Fruit fly (Drosophila melanogaster) whole organism, embryonic: Measurements from ENCODE around the gene Cyp4ac1.

ENCODE experiments used
- Antp ChIP-seq: fragments of 200-800 bp; sonication (Bioruptor generic); optimal IDR thresholded peaks from 3 replicates; lab custom pipeline; 2016; ENCODE audit warnings: missing biosample characterization, missing genetic modification characterization
- CG10366 ChIP-seq: fragments of 200-800 bp; sonication (Bioruptor generic); IDR thresholded peaks from 2 replicates; pipeline ENCODE4 v1.3.6; 2022; ENCODE audit warnings: missing biosample characterization, missing genetic modification characterization
- CG10979 ChIP-seq: fragments of 200-800 bp; sonication (Bioruptor generic); optimal IDR thresholded peaks from 2 replicates; lab custom pipeline; 2018; ENCODE audit warnings: missing biosample characterization, mild to moderate bottlenecking, missing genetic modification characterization, moderate library complexity
- CG11504 ChIP-seq: fragments of 200-800 bp; sonication (Bioruptor generic); optimal IDR thresholded peaks from 3 replicates; lab custom pipeline; 2019; ENCODE audit warnings: missing biosample characterization, mild to moderate bottlenecking, missing genetic modification characterization, moderate library complexity
- CG1233 ChIP-seq: fragments of 200-800 bp; sonication (Bioruptor generic); optimal IDR thresholded peaks from 4 replicates; lab custom pipeline; 2018; ENCODE audit warnings: missing biosample characterization, mild to moderate bottlenecking, missing genetic modification characterization
- CG12391 ChIP-seq: fragments of 200-800 bp; sonication (Bioruptor generic); optimal IDR thresholded peaks from 3 replicates; lab custom pipeline; 2018; ENCODE audit warnings: missing biosample characterization, mild to moderate bottlenecking, missing genetic modification characterization, moderate library complexity
- CG12659 ChIP-seq: fragments of 200-800 bp; sonication (Bioruptor generic); optimal IDR thresholded peaks from 3 replicates; lab custom pipeline; 2017; ENCODE audit warnings: mild to moderate bottlenecking, missing biosample characterization, missing genetic modification reagents, missing genetic modification characterization
- CG13624 ChIP-seq: fragments of 200-800 bp; sonication (Bioruptor generic); optimal IDR thresholded peaks from 2 replicates; lab custom pipeline; 2016; ENCODE audit warnings: missing biosample characterization, missing genetic modification characterization
- CG13894 ChIP-seq: fragments of 200-800 bp; sonication (Bioruptor generic); optimal IDR thresholded peaks from 3 replicates; lab custom pipeline; 2018; ENCODE audit warnings: missing biosample characterization, mild to moderate bottlenecking, missing genetic modification characterization, moderate library complexity
- CG14965 ChIP-seq: fragments of 200-800 bp; sonication (Bioruptor generic); optimal IDR thresholded peaks from 2 replicates; lab custom pipeline; 2016; ENCODE audit warnings: missing biosample characterization, missing genetic modification characterization, borderline replicate concordance
- CG1603 ChIP-seq: fragments of 200-800 bp; sonication (Bioruptor generic); optimal IDR thresholded peaks from 2 replicates; lab custom pipeline; 2019; ENCODE audit warnings: missing biosample characterization, mild to moderate bottlenecking, missing genetic modification characterization, moderate library complexity
- CG17385 ChIP-seq: fragments of 200-800 bp; sonication (Bioruptor generic); optimal IDR thresholded peaks from 3 replicates; lab custom pipeline; 2018; ENCODE audit warnings: missing biosample characterization, mild to moderate bottlenecking, missing genetic modification characterization
- CG2202 ChIP-seq: fragments of 200-800 bp; sonication (Bioruptor generic); optimal IDR thresholded peaks from 2 replicates; lab custom pipeline; 2018; ENCODE audit warnings: missing biosample characterization, mild to moderate bottlenecking, missing genetic modification characterization
- CG3163 ChIP-seq: fragments of 200-800 bp; sonication (Bioruptor generic); optimal IDR thresholded peaks from 3 replicates; lab custom pipeline; 2016; ENCODE audit warnings: missing biosample characterization, missing genetic modification characterization
- CG5180 ChIP-seq: fragments of 200-800 bp; sonication (Bioruptor generic); optimal IDR thresholded peaks from 3 replicates; lab custom pipeline; 2017; ENCODE audit warnings: missing biosample characterization, missing genetic modification characterization, mild to moderate bottlenecking, moderate library complexity, missing genetic modification reagents
- CG6765 ChIP-seq: fragments of 200-800 bp; sonication (Bioruptor generic); optimal IDR thresholded peaks from 3 replicates; lab custom pipeline; 2017; ENCODE audit warnings: missing biosample characterization, mild to moderate bottlenecking, missing genetic modification characterization
- CG7786 ChIP-seq: fragments of 200-800 bp; sonication (Bioruptor generic); optimal IDR thresholded peaks from 2 replicates; lab custom pipeline; 2016; ENCODE audit warnings: missing biosample characterization, missing genetic modification characterization
- CG7839 ChIP-seq: fragments of 200-800 bp; sonication (Bioruptor generic); optimal IDR thresholded peaks from 3 replicates; lab custom pipeline; 2018; ENCODE audit warnings: missing biosample characterization, mild to moderate bottlenecking, missing genetic modification characterization, moderate library complexity
- CG8089 ChIP-seq: fragments of 200-800 bp; sonication (Bioruptor generic); optimal IDR thresholded peaks from 3 replicates; lab custom pipeline; 2016; ENCODE audit warnings: missing biosample characterization, missing genetic modification characterization
- Dfd ChIP-seq, 2 experiments: fragments of >200 bp; optimal IDR thresholded peaks; 2 replicates each; lab custom pipeline; 2017; ENCODE audit warnings: missing biosample characterization in 2 of 2, missing genetic modification characterization in 2 of 2
- Drgx ChIP-seq: fragments of 200-800 bp; sonication (Bioruptor generic); IDR thresholded peaks from 2 replicates; pipeline ENCODE4 v1.3.6; 2022; ENCODE audit warnings: missing biosample characterization, missing genetic modification characterization
- Ets65A ChIP-seq: fragments of 200-800 bp; sonication (Bioruptor generic); peaks from one replicate; lab custom pipeline; 2016; ENCODE audit warnings: missing biosample characterization, missing genetic modification characterization
- Hmr ChIP-seq: fragments of 200-800 bp; sonication (Bioruptor generic); optimal IDR thresholded peaks from 3 replicates; lab custom pipeline; 2017; ENCODE audit warnings: mild to moderate bottlenecking, missing biosample characterization, missing genetic modification reagents, missing genetic modification characterization
- Lhr ChIP-seq: fragments of 200-800 bp; sonication (Bioruptor generic); optimal IDR thresholded peaks from 3 replicates; lab custom pipeline; 2017; ENCODE audit warnings: mild to moderate bottlenecking, missing biosample characterization, missing genetic modification reagents, missing genetic modification characterization
- Med ChIP-seq: fragments of 200-800 bp; sonication (Bioruptor generic); peaks from one replicate; lab custom pipeline; 2016; ENCODE audit warnings: missing biosample characterization, missing genetic modification characterization, mild to moderate bottlenecking, inconsistent platforms, moderate library complexity
- Neu2 ChIP-seq: fragments of 200-800 bp; sonication (Bioruptor generic); optimal IDR thresholded peaks from 3 replicates; lab custom pipeline; 2016; ENCODE audit warnings: missing biosample characterization, missing genetic modification characterization, borderline replicate concordance
- Six4 ChIP-seq: fragments of 200-800 bp; sonication (Bioruptor generic); optimal IDR thresholded peaks from 2 replicates; lab custom pipeline; 2016; ENCODE audit warnings: missing biosample characterization, missing genetic modification characterization
- Vsx1 ChIP-seq: fragments of 200-800 bp; sonication (Bioruptor generic); optimal IDR thresholded peaks from 2 replicates; lab custom pipeline; 2017; ENCODE audit warnings: missing biosample characterization, mild to moderate bottlenecking, missing genetic modification characterization, missing genetic modification reagents
- ac ChIP-seq: fragments of 200-800 bp; sonication (Bioruptor generic); optimal IDR thresholded peaks from 3 replicates; lab custom pipeline; 2017; ENCODE audit warnings: missing biosample characterization, mild to moderate bottlenecking, missing genetic modification characterization
- az2 ChIP-seq: fragments of 200-800 bp; sonication (Bioruptor generic); optimal IDR thresholded peaks from 3 replicates; lab custom pipeline; 2016; ENCODE audit warnings: missing biosample characterization, missing genetic modification characterization
- cato ChIP-seq: fragments of 200-800 bp; sonication (Bioruptor generic); optimal IDR thresholded peaks from 2 replicates; lab custom pipeline; 2016; ENCODE audit warnings: missing biosample characterization, missing genetic modification characterization, borderline replicate concordance
- cg ChIP-seq: fragments of 200-800 bp; sonication (Bioruptor generic); optimal IDR thresholded peaks from 3 replicates; lab custom pipeline; 2019; ENCODE audit warnings: missing biosample characterization, mild to moderate bottlenecking, missing genetic modification characterization, moderate library complexity
- dmrt99B ChIP-seq: fragments of 200-800 bp; sonication (Bioruptor generic); optimal IDR thresholded peaks from 2 replicates; lab custom pipeline; 2018; ENCODE audit warnings: missing biosample characterization, mild to moderate bottlenecking, missing genetic modification characterization, moderate library complexity
- dpn ChIP-seq, 2 experiments: fragments of 200-800 bp; sonication (Bioruptor generic); optimal IDR thresholded peaks; 3 replicates each; lab custom pipeline; 2016; ENCODE audit warnings: missing biosample characterization in 2 of 2, missing genetic modification characterization in 2 of 2
- en ChIP-seq: fragments of 200-800 bp; sonication (Bioruptor generic); optimal IDR thresholded peaks from 2 replicates; lab custom pipeline; 2016; ENCODE audit warnings: missing biosample characterization, missing genetic modification characterization
- jing ChIP-seq: fragments of 200-800 bp; sonication (Bioruptor generic); optimal IDR thresholded peaks from 2 replicates; lab custom pipeline; 2018; ENCODE audit warnings: missing biosample characterization, mild to moderate bottlenecking, missing genetic modification characterization
- kni ChIP-seq: fragments of 200-800 bp; sonication (Bioruptor generic); optimal IDR thresholded peaks from 3 replicates; lab custom pipeline; 2017; ENCODE audit warnings: mild to moderate bottlenecking, missing biosample characterization, missing genetic modification reagents, missing genetic modification characterization
- lab ChIP-seq: fragments of 200-800 bp; sonication (Bioruptor generic); optimal IDR thresholded peaks from 3 replicates; lab custom pipeline; 2017; ENCODE audit warnings: missing biosample characterization, missing genetic modification characterization, mild to moderate bottlenecking, moderate library complexity, missing genetic modification reagents
- lola ChIP-seq, 3 experiments: fragments of >200 bp in 2 of 3; fragments of 200-800 bp in 1 of 3; sonication (Bioruptor generic) in 1 of 3; optimal IDR thresholded peaks; 2 replicates each; lab custom pipeline; 2017 to 2019; ENCODE audit warnings: missing biosample characterization in 3 of 3, missing genetic modification characterization in 3 of 3, mild to moderate bottlenecking in 1 of 3, moderate library complexity in 1 of 3
- pan ChIP-seq, 4 experiments: fragments of >200 bp in 3 of 4; fragments of 200-800 bp in 1 of 4; sonication (Bioruptor generic) in 1 of 4; optimal IDR thresholded peaks in 3 of 4; IDR thresholded peaks in 1 of 4; 2 replicates each; pipeline versions ENCODE4 v1.3.6 to Lab custom; 2017 to 2022; ENCODE audit warnings: missing biosample characterization in 2 of 4, missing genetic modification characterization in 2 of 4, mixed read lengths in 1 of 4
- ranshi ChIP-seq: fragments of 200-800 bp; sonication (Bioruptor generic); IDR thresholded peaks from 2 replicates; pipeline ENCODE4 v1.3.6; 2022; ENCODE audit warnings: missing biosample characterization, missing genetic modification characterization
- rib ChIP-seq: fragments of 200-800 bp; sonication (Bioruptor generic); IDR thresholded peaks from 2 replicates; pipeline ENCODE4 v1.3.6; 2022; ENCODE audit warnings: missing biosample characterization, missing genetic modification characterization
- salm ChIP-seq: fragments of 200-800 bp; sonication (Bioruptor generic); optimal IDR thresholded peaks from 2 replicates; lab custom pipeline; 2018; ENCODE audit warnings: missing biosample characterization, mild to moderate bottlenecking, missing genetic modification characterization
- shn ChIP-seq: fragments of 200-800 bp; sonication (Bioruptor generic); optimal IDR thresholded peaks from 3 replicates; lab custom pipeline; 2016; ENCODE audit warnings: missing biosample characterization, missing genetic modification characterization
- sima ChIP-seq: fragments of 200-800 bp; sonication (Bioruptor generic); optimal IDR thresholded peaks from 2 replicates; lab custom pipeline; 2016; ENCODE audit warnings: missing biosample characterization, missing genetic modification characterization
- ssp ChIP-seq: fragments of 200-800 bp; sonication (Bioruptor generic); IDR thresholded peaks from 2 replicates; pipeline ENCODE4 v1.3.6; 2022; ENCODE audit warnings: missing biosample characterization, missing genetic modification characterization
- unc-4 ChIP-seq: fragments of 200-800 bp; sonication (Bioruptor generic); IDR thresholded peaks from 2 replicates; pipeline ENCODE4 v1.3.6; 2022; ENCODE audit warnings: missing biosample characterization, missing genetic modification characterization; ENCODE audit not compliant: partially characterized antibody
- zf30C ChIP-seq: fragments of 200-800 bp; sonication (Bioruptor generic); optimal IDR thresholded peaks from 3 replicates; lab custom pipeline; 2018; ENCODE audit warnings: missing biosample characterization, mild to moderate bottlenecking, missing genetic modification characterization

Cyp4ac1 gene

DNA sequence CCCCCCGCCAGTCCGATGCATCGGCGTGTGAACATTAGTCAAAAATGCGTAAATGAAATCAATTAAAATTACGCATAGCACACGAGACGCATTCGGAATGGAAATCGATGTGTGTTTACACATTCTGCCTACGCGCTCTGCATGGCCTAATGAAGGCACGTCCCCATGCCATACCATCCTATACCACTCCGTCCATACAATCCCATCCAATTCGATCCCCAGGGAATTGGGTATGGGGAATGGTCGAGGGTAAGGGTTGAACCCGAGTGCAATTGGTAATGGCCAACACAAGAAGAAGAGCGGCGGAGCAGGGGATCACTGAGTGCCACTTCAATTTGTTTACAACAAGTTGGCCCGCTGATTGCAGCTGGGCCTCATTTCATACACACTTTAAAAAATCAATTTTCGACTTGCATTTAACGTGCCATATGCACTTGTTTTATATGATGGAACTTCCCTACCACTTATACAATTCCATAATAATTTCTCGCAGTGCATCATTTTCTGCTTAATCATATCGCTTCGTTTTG lies 18.4 kb upstream of the Cyp4ac1 start (continued):
- TF ChIP-seq CG1603 (tag; lab: Kevin White, UChicago): peak; percentile 78
- no peak for TF ChIP-seq pan (optimal IDR thresholded peaks at IDR 0.05; lab: Kevin White, UChicago)
- TF ChIP-seq pan (GFP tag; optimal IDR thresholded peaks at IDR 0.05 in 1 of 2, IDR thresholded peaks at IDR 0.05 in 1 of 2): peak in 1 of 2 experiments; percentile 9
- no peak for TF ChIP-seq CG13894
- TF ChIP-seq Dfd (GFP tag; optimal IDR thresholded peaks at IDR 0.05; lab: Kevin White, UChicago): no peak
- no peak for TF ChIP-seq rib (GFP tag; lab: Robert Waterston, UW)
- no peak for TF ChIP-seq CG13624 (GFP tag; lab: Kevin White, UChicago)
- peak in 1 of 3 experiments; percentile 58 for TF ChIP-seq lola (GFP tag; optimal IDR thresholded peaks at IDR 0.05; lab: Kevin White, UChicago)
- no peak for TF ChIP-seq CG14965 (GFP tag; lab: Kevin White, UChicago)
- no peak for TF ChIP-seq sima (GFP tag; lab: Kevin White, UChicago)
- peak; percentile 58 for TF ChIP-seq dmrt99B
- TF ChIP-seq kni (GFP tag; lab: Kevin White, UChicago): peak; percentile 92
- no peak for TF ChIP-seq shn (GFP tag; lab: Kevin White, UChicago)
- TF ChIP-seq ranshi (GFP tag; lab: Robert Waterston, UW): 0 out of 2 replicates have a peak, but pooled peaks have one; percentile 34
- TF ChIP-seq CG6765: no peak
- TF ChIP-seq ssp (GFP tag; lab: Robert Waterston, UW): no peak
- peak; percentile 26 for TF ChIP-seq Six4 (GFP tag; lab: Kevin White, UChicago)
- peak; percentile 28 for TF ChIP-seq CG2202 (tag; lab: Kevin White, UChicago)
- no peak for TF ChIP-seq cg (GFP tag; lab: Kevin White, UChicago)
- TF ChIP-seq ac (GFP tag; lab: Kevin White, UChicago): peak; percentile 57
- TF ChIP-seq jing (GFP tag; lab: Kevin White, UChicago): no peak
- 0 out of 2 replicates have a peak, but pooled peaks have one; percentile 10 for TF ChIP-seq CG10366 (GFP tag; lab: Robert Waterston, UW)
- peak; percentile 80 for TF ChIP-seq zf30C (GFP tag; lab: Kevin White, UChicago)
- no peak for TF ChIP-seq CG3163 (GFP tag; lab: Kevin White, UChicago)
- TF ChIP-seq CG7786 (GFP tag; lab: Kevin White, UChicago): no peak
- TF ChIP-seq Antp (GFP tag; lab: Kevin White, UChicago): peak; percentile 7
- peak; percentile 56 for TF ChIP-seq CG11504 (tag; lab: Kevin White, UChicago)
- no peak for TF ChIP-seq Hmr
- TF ChIP-seq CG17385 (GFP tag; lab: Kevin White, UChicago): peak; percentile 60
- no peak for TF ChIP-seq Vsx1 (GFP tag; lab: Kevin White, UChicago)
- TF ChIP-seq Lhr: peak; percentile 31
- peak; percentile 29 for TF ChIP-seq CG7839 (tag; lab: Kevin White, UChicago)
- peak; percentile 6 for TF ChIP-seq CG12659 (GFP tag; lab: Kevin White, UChicago)
- TF ChIP-seq CG1233 (GFP tag; lab: Kevin White, UChicago): peak; percentile 42
- TF ChIP-seq cato (GFP tag; lab: Kevin White, UChicago): peak; percentile 9
- TF ChIP-seq unc-4 (GFP tag; lab: Robert Waterston, UW): no peak
- TF ChIP-seq CG8089 (GFP tag; lab: Kevin White, UChicago): peak; percentile 49
- TF ChIP-seq az2 (GFP tag; lab: Kevin White, UChicago): peak; percentile 38
- peak; percentile 37 for TF ChIP-seq CG5180 (GFP tag; lab: Kevin White, UChicago)
- TF ChIP-seq Neu2: no peak
- peak; percentile 72 for TF ChIP-seq Med (GFP tag; lab: Kevin White, UChicago)
- TF ChIP-seq lab (GFP tag; lab: Kevin White, UChicago): peak; percentile 13
- TF ChIP-seq salm (tag; lab: Kevin White, UChicago): peak; percentile 18
- peak; percentile 45 for TF ChIP-seq CG12391 (tag; lab: Kevin White, UChicago)
- peak; percentile 74 for TF ChIP-seq CG10979 (tag; lab: Kevin White, UChicago)
- 0 out of 2 replicates have a peak, but pooled peaks have one; percentile 16 for TF ChIP-seq Drgx
- peak; percentile 32 to 45 for TF ChIP-seq dpn (GFP tag; optimal IDR thresholded peaks at IDR 0.05; lab: Kevin White, UChicago)
- TF ChIP-seq en (GFP tag; lab: Kevin White, UChicago): peak; percentile 3
- TF ChIP-seq Ets65A (GFP tag; lab: Kevin White, UChicago): peak; percentile 94
